Fruit fly (Drosophila melanogaster) whole organism, pupa: Measurements from ENCODE around the gene Cht5.

Experiments
- CG10348 ChIP-seq: fragments of 200-800 bp; sonication (Bioruptor generic); IDR thresholded peaks from 2 replicates; pipeline ENCODE4 v1.3.6; 2022; ENCODE audit warnings: missing biosample characterization, missing genetic modification characterization
- CG12605 ChIP-seq: fragments of 200-800 bp; sonication (Bioruptor generic); IDR thresholded peaks from 2 replicates; pipeline ENCODE4 v1.3.6; 2022; ENCODE audit warnings: missing biosample characterization, missing genetic modification characterization
- CG13204 ChIP-seq: fragments of 200-800 bp; sonication (Bioruptor generic); optimal IDR thresholded peaks from 2 replicates; lab custom pipeline; 2018; ENCODE audit warnings: missing biosample characterization, mild to moderate bottlenecking, missing genetic modification characterization, moderate library complexity
- CG14655 ChIP-seq: fragments of 200-800 bp; sonication (Bioruptor generic); optimal IDR thresholded peaks from 3 replicates; lab custom pipeline; 2017; ENCODE audit warnings: mild to moderate bottlenecking, missing biosample characterization, missing genetic modification reagents, missing genetic modification characterization
- CG15710 ChIP-seq: fragments of 200-800 bp; sonication (Bioruptor generic); optimal IDR thresholded peaks from 2 replicates; lab custom pipeline; 2018; ENCODE audit warnings: missing biosample characterization, mild to moderate bottlenecking, missing genetic modification characterization, moderate library complexity
- CG17806 ChIP-seq: fragments of 200-800 bp; sonication (Bioruptor generic); optimal IDR thresholded peaks from 2 replicates; lab custom pipeline; 2018; ENCODE audit warnings: missing biosample characterization, mild to moderate bottlenecking, missing genetic modification characterization, moderate library complexity
- CG32121 ChIP-seq: fragments of 200-800 bp; sonication (Bioruptor generic); IDR thresholded peaks from 2 replicates; pipeline ENCODE4 v1.3.6; 2022; ENCODE audit warnings: missing biosample characterization, missing genetic modification characterization
- CG34367 ChIP-seq: fragments of 200-800 bp; sonication (Bioruptor generic); optimal IDR thresholded peaks from 2 replicates; lab custom pipeline; 2018; ENCODE audit warnings: missing biosample characterization, mild to moderate bottlenecking, missing genetic modification characterization
- CG4496 ChIP-seq: fragments of 200-800 bp; sonication (Bioruptor generic); IDR thresholded peaks from 3 replicates; pipeline ENCODE4 v1.3.6; 2022; ENCODE audit warnings: missing biosample characterization, missing genetic modification characterization
- CG8159 ChIP-seq: fragments of 200-800 bp; sonication (Bioruptor generic); optimal IDR thresholded peaks from 3 replicates; lab custom pipeline; 2018; ENCODE audit warnings: missing biosample characterization, mild to moderate bottlenecking, missing genetic modification characterization, moderate library complexity
- CG8301 ChIP-seq: fragments of 200-800 bp; sonication (Bioruptor generic); optimal IDR thresholded peaks from 2 replicates; lab custom pipeline; 2018; ENCODE audit warnings: missing biosample characterization, mild to moderate bottlenecking, missing genetic modification characterization
- CG9948 ChIP-seq: fragments of 200-800 bp; sonication (Bioruptor generic); optimal IDR thresholded peaks from 2 replicates; lab custom pipeline; 2018; ENCODE audit warnings: missing biosample characterization, mild to moderate bottlenecking, missing genetic modification characterization, moderate library complexity
- D1 ChIP-seq: fragments of 200-800 bp; sonication (Bioruptor generic); optimal IDR thresholded peaks from 2 replicates; lab custom pipeline; 2018; ENCODE audit warnings: missing biosample characterization, mild to moderate bottlenecking, missing genetic modification characterization, moderate library complexity
- EcR ChIP-seq: fragments of 200-800 bp; sonication (Bioruptor generic); optimal IDR thresholded peaks from 3 replicates; lab custom pipeline; 2019; ENCODE audit warnings: missing biosample characterization, missing genetic modification characterization, mild to moderate bottlenecking, moderate library complexity, missing genetic modification reagents
- Ets98B ChIP-seq: fragments of 200-800 bp; sonication (Bioruptor generic); IDR thresholded peaks from 2 replicates; pipeline ENCODE4 v1.3.6; 2022; ENCODE audit warnings: missing biosample characterization, missing genetic modification characterization
- Pif1A ChIP-seq: fragments of 200-800 bp; sonication (Bioruptor generic); optimal IDR thresholded peaks from 3 replicates; lab custom pipeline; 2016; ENCODE audit warnings: missing biosample characterization, missing genetic modification characterization
- Pif1B ChIP-seq: fragments of 200-800 bp; sonication (Bioruptor generic); optimal IDR thresholded peaks from 3 replicates; lab custom pipeline; 2016; ENCODE audit warnings: missing biosample characterization, missing genetic modification characterization
- Snoo ChIP-seq: fragments of 200-800 bp; sonication (Bioruptor generic); optimal IDR thresholded peaks from 3 replicates; lab custom pipeline; 2017; ENCODE audit warnings: missing biosample characterization, mild to moderate bottlenecking, missing genetic modification characterization, inconsistent platforms
- fd96Ca ChIP-seq: fragments of 200-800 bp; sonication (Bioruptor generic); IDR thresholded peaks from 3 replicates; pipeline ENCODE4 v1.3.6; 2022; ENCODE audit warnings: missing biosample characterization, missing genetic modification characterization
- gl ChIP-seq: fragments of 200-800 bp; sonication (Bioruptor generic); optimal IDR thresholded peaks from 2 replicates; lab custom pipeline; 2018; ENCODE audit warnings: missing biosample characterization, mild to moderate bottlenecking, missing genetic modification characterization
- rn ChIP-seq: fragments of 200-800 bp; sonication (Bioruptor generic); IDR thresholded peaks from 2 replicates; pipeline ENCODE4 v1.3.6; 2022; ENCODE audit warnings: missing biosample characterization, missing genetic modification characterization

The Cht5 gene

DNA sequence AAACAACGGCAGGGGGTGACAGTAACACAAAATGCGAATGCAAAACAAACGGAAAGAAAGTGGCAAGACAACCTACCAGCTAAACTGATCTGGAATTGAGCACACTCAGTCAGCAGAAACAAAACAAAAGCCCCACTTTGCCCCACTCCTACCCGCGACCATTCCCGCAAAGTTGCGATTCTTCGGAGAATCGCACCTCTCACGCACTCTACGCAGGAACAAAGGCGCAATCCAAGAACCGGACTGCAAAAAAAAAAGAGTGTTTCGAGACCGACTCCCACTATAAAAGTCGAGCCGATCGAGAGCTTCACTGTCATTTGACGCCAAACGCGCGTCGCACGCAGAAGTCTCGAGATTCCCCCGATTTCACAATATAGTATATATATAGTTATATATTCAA is at the start of gene Cht5:
TSS of gene Cht5 (plus strand) at position 311 of the 400 bp plus-strand sequence.
- TF ChIP-seq gl (tag; lab: Kevin White, UChicago) (no peak), CG32121 (GFP tag; lab: Robert Waterston, UW) (no peak), EcR (GFP tag; lab: Kevin White, UChicago) (peak; percentile 36), CG4496 (peak; percentile 23; the same call in 1 of the 3 replicates), fd96Ca (GFP tag; lab: Robert Waterston, UW) (0 out of 3 replicates have a peak, but pooled peaks have one; percentile 36)

- TF ChIP-seq EcR (GFP tag; lab: Kevin White, UChicago) = no peak
- TF ChIP-seq Snoo (tag; lab: Kevin White, UChicago) = no peak
Measured at dm6 chr3R:13718076-13718475, 49.3 kb upstream of the Cht5 start, which contains the start of gene Ubc87F. TSS of gene Ubc87F (minus strand) at chr3R:13718176.

dm6 chr3R:13719053-13719452 is 48.3 kb upstream of the Cht5 start:
- TF ChIP-seq D1 (tag; lab: Kevin White, UChicago) (no peak), Snoo (tag; lab: Kevin White, UChicago) (no peak), rn (no peak), Ets98B (GFP tag; lab: Robert Waterston, UW) (no peak), CG17806 (no peak), CG9948 (no peak), CG14655 (GFP tag; lab: Kevin White, UChicago) (no peak), Pif1B (GFP tag; lab: Kevin White, UChicago) (no peak), CG15710 (tag; lab: Kevin White, UChicago) (no peak), CG12605 (GFP tag; lab: Robert Waterston, UW) (no peak), CG10348 (GFP tag; lab: Robert Waterston, UW) (no peak), CG13204 (GFP tag; lab: Kevin White, UChicago) (no peak)

DNA sequence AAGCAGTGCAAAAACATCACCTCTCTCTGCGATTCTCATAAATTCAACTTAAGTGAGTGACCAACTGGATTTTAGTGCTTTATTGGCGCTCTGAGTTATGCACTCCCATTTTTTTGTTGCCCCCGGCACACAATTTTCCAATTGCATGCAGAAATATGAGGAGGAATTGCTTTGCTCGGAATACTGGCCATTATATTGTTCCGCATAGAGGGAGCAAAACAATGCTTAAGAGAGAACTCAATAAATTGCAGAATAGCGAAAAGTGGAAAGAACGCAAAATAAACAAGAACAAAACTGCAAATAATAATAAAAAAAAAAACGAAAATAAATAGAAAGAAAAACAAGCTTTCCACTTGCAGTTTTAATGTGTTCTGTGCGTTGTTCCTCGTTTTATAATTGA is 46.6 kb upstream of the Cht5 start:
- no peak for TF ChIP-seq CG4496
- TF ChIP-seq CG12605 (GFP tag; lab: Robert Waterston, UW) = no peak
- TF ChIP-seq CG8159 (tag; lab: Kevin White, UChicago) = no peak
- no peak for TF ChIP-seq Ets98B (GFP tag; lab: Robert Waterston, UW)
- 0 out of 2 replicates have a peak, but pooled peaks have one; percentile 16 for TF ChIP-seq CG32121 (GFP tag; lab: Robert Waterston, UW)
- TF ChIP-seq Pif1B (GFP tag; lab: Kevin White, UChicago) = no peak
- TF ChIP-seq CG8301 (tag; lab: Kevin White, UChicago) = no peak
- no peak for TF ChIP-seq CG17806

- TF ChIP-seq CG34367 (tag; lab: Kevin White, UChicago) (no peak), Snoo (tag; lab: Kevin White, UChicago) (no peak), CG13204 (GFP tag; lab: Kevin White, UChicago) (no peak), Ets98B (GFP tag; lab: Robert Waterston, UW) (no peak), gl (tag; lab: Kevin White, UChicago) (no peak), CG14655 (GFP tag; lab: Kevin White, UChicago) (no peak), Pif1B (GFP tag; lab: Kevin White, UChicago) (no peak), fd96Ca (GFP tag; lab: Robert Waterston, UW) (no peak), Pif1A (GFP tag; lab: Kevin White, UChicago) (no peak), CG17806 (no peak), CG12605 (GFP tag; lab: Robert Waterston, UW) (no peak)
Measured at dm6 chr3R:13721998-13722397, 45.4 kb upstream of the Cht5 start.

dm6 chr3R:13722451-13722850 is 44.9 kb upstream of the Cht5 start:
- no peak for TF ChIP-seq CG8159 (tag; lab: Kevin White, UChicago)
- no peak for TF ChIP-seq D1 (tag; lab: Kevin White, UChicago)
- TF ChIP-seq Ets98B (GFP tag; lab: Robert Waterston, UW) = no peak
- no peak for TF ChIP-seq CG34367 (tag; lab: Kevin White, UChicago)
- no peak for TF ChIP-seq rn

dm6 chr3R:13724029-13724638 is 43.2 kb upstream of the Cht5 start:
- TF ChIP-seq CG10348 (GFP tag; lab: Robert Waterston, UW) = no peak
- no peak for TF ChIP-seq gl (tag; lab: Kevin White, UChicago)
- TF ChIP-seq fd96Ca (GFP tag; lab: Robert Waterston, UW) = no peak
- TF ChIP-seq CG9948 = no peak
- no peak for TF ChIP-seq D1 (tag; lab: Kevin White, UChicago)
- TF ChIP-seq CG13204 (GFP tag; lab: Kevin White, UChicago) = no peak
- no peak for TF ChIP-seq Pif1B (GFP tag; lab: Kevin White, UChicago)
- no peak for TF ChIP-seq Ets98B (GFP tag; lab: Robert Waterston, UW)
- no peak for TF ChIP-seq CG17806
- TF ChIP-seq CG12605 (GFP tag; lab: Robert Waterston, UW) = no peak
- TF ChIP-seq, all 21 proteins: peak for 0
